Worm (Caenorhabditis elegans): Measurements from ENCODE around the gene F21C10.13.

DNA sequence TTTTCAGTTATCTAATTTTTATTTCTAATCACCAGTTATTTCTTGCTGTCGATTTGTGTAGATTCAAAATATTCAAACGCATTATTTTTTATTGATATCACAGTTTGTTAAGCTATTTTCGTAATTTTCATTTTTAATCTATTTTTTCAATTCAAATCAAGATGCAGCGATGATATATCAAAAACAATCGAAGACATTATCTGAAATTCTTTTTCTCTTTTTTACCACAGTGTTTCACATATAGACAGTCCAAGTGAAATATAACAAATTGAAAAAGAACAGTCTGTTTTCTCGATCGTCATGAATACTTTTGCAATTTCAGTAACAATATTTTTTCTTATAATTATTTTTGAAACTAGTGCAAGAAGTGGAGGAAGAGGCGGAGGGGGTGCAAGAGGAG lies 3.2 kb downstream of the F21C10.13 start, which contains the start of gene F21C10.5:
- TF ChIP-seq snpc-4 (tag; optimal IDR thresholded peaks at IDR 0.05), result no peak
- no peak for TF ChIP-seq sox-4 (tag; optimal IDR thresholded peaks at IDR 0.05)
- no peak for TF ChIP-seq nhr-12 (tag; optimal IDR thresholded peaks at IDR 0.05)
- TF ChIP-seq aly-2 (tag; optimal IDR thresholded peaks at IDR 0.05), result no peak
- no peak for TF ChIP-seq nhr-84 (tag; optimal IDR thresholded peaks at IDR 0.05)
- TF ChIP-seq ama-1 (optimal IDR thresholded peaks at IDR 0.05), result no peak
